Worm (Caenorhabditis elegans) whole organism, L4 larva: ENCODE results near the gene nhr-268.

Experiments used
- D1046.2 ChIP-seq: fragments of 200-800 bp; sonication (Bioruptor generic); IDR thresholded peaks from 2 replicates; pipeline ENCODE4 v1.3.6; 2022; ENCODE audit warnings: missing genetic modification characterization, missing compliant biosample characterization
- F10B5.3 ChIP-seq: sonication (generic microtip); optimal IDR thresholded peaks from 2 replicates; lab custom pipeline; 2016; ENCODE audit warnings: mild to moderate bottlenecking, missing genetic modification characterization, missing compliant biosample characterization
- F49E8.2 ChIP-seq: sonication (generic microtip); optimal IDR thresholded peaks from 2 replicates; lab custom pipeline; 2016; ENCODE audit warnings: missing compliant biosample characterization, mild to moderate bottlenecking, missing genetic modification characterization, borderline replicate concordance
- T20F7.1 ChIP-seq: fragments of 200-800 bp; sonication (Bioruptor generic); optimal IDR thresholded peaks from 2 replicates; lab custom pipeline; 2018; ENCODE audit warnings: mild to moderate bottlenecking, missing genetic modification characterization, missing compliant biosample characterization
- T26A8.4 ChIP-seq: fragments of 200-800 bp; sonication (Bioruptor generic); IDR thresholded peaks from 2 replicates; pipeline ENCODE4 v1.3.6; 2022; ENCODE audit warnings: missing genetic modification characterization, missing compliant biosample characterization
- Y105C5A.15 ChIP-seq: fragments of 200-800 bp; sonication (Bioruptor generic); IDR thresholded peaks from 2 replicates; pipeline ENCODE4 v1.3.6; 2022; ENCODE audit warnings: missing genetic modification characterization, missing compliant biosample characterization
- Y75B8A.6 ChIP-seq: fragments of 200-800 bp; sonication (Bioruptor generic); IDR thresholded peaks from 2 replicates; pipeline ENCODE4 v1.3.6; 2022; ENCODE audit warnings: missing genetic modification reagents, missing genetic modification characterization, missing compliant biosample characterization
- ZK546.5 ChIP-seq, 2 experiments: sonication (generic microtip); optimal IDR thresholded peaks; 2 replicates each; lab custom pipeline; 2017; ENCODE audit warnings: missing biosample characterization in 2 of 2, missing genetic modification characterization in 2 of 2
- aha-1 ChIP-seq: fragments of 150-350 bp; peaks from one replicate; lab custom pipeline; 2014; ENCODE audit warnings: missing biosample characterization, missing genetic modification characterization
- ama-1 ChIP-seq: fragments of 150-350 bp; optimal IDR thresholded peaks from 2 replicates; lab custom pipeline; 2014; ENCODE audit warnings: inconsistent platforms, mixed read lengths
- arid-1 ChIP-seq: fragments of 200-800 bp; sonication (Bioruptor generic); conservative IDR thresholded peaks from 2 replicates; pipeline ENCODE4 v1.3.6; 2022; ENCODE audit warnings: missing genetic modification reagents, missing genetic modification characterization, missing compliant biosample characterization
- attf-4 ChIP-seq: sonication (generic microtip); optimal IDR thresholded peaks from 3 replicates; lab custom pipeline; 2017; ENCODE audit warnings: missing biosample characterization, missing genetic modification characterization
- ceh-20 ChIP-seq: fragments of 200-800 bp; sonication (Bioruptor generic); IDR thresholded peaks from 2 replicates; pipeline ENCODE4 v1.3.6; 2022; ENCODE audit warnings: missing genetic modification reagents, missing genetic modification characterization, missing compliant biosample characterization
- ceh-28 ChIP-seq: fragments of 150-350 bp; optimal IDR thresholded peaks from 2 replicates; lab custom pipeline; 2014; ENCODE audit warnings: missing biosample characterization, missing genetic modification reagents, missing genetic modification characterization
- ceh-82 ChIP-seq: sonication (generic microtip); optimal IDR thresholded peaks from 2 replicates; lab custom pipeline; 2017; ENCODE audit warnings: missing biosample characterization, missing genetic modification characterization
- daf-8 ChIP-seq: fragments of 200-800 bp; sonication (Bioruptor generic); IDR thresholded peaks from 2 replicates; pipeline ENCODE4 v1.3.6; 2022; ENCODE audit warnings: missing genetic modification characterization, missing compliant biosample characterization
- dmd-6 ChIP-seq: fragments of 200-800 bp; sonication (Bioruptor generic); IDR thresholded peaks from 2 replicates; pipeline ENCODE4 v1.3.6; 2022; ENCODE audit warnings: missing genetic modification reagents, missing genetic modification characterization, missing compliant biosample characterization
- dmd-9 ChIP-seq: fragments of 200-800 bp; sonication (Bioruptor generic); IDR thresholded peaks from 2 replicates; pipeline ENCODE4 v1.3.6; 2022; ENCODE audit warnings: missing genetic modification reagents, missing genetic modification characterization, missing compliant biosample characterization
- dve-1 ChIP-seq: sonication (generic microtip); optimal IDR thresholded peaks from 2 replicates; lab custom pipeline; 2017; ENCODE audit warnings: antibody characterized with exemption, mild to moderate bottlenecking, missing genetic modification characterization, missing compliant biosample characterization; ENCODE audit not compliant: insufficient read depth
- egl-43 ChIP-seq: fragments of 200-800 bp; sonication (Bioruptor generic); IDR thresholded peaks from 2 replicates; pipeline ENCODE4 v1.3.6; 2022; ENCODE audit warnings: missing genetic modification reagents, missing genetic modification characterization, missing compliant biosample characterization
- fos-1 ChIP-seq: fragments of 150-350 bp; optimal IDR thresholded peaks from 2 replicates; lab custom pipeline; 2014; ENCODE audit warnings: missing biosample characterization, missing genetic modification characterization
- hif-1 ChIP-seq, 2 experiments: sonication (generic microtip); optimal IDR thresholded peaks; 2 replicates each; lab custom pipeline; 2016 to 2017; ENCODE audit warnings: missing compliant biosample characterization in 2 of 2, missing genetic modification characterization in 2 of 2, missing genetic modification reagents in 2 of 2, missing genotype in 2 of 2, mild to moderate bottlenecking in 1 of 2
- hlh-11 ChIP-seq: fragments of 200-800 bp; sonication (Bioruptor generic); optimal IDR thresholded peaks from 2 replicates; lab custom pipeline; 2018; ENCODE audit warnings: mild to moderate bottlenecking, missing genetic modification characterization, missing compliant biosample characterization
- lim-7 ChIP-seq: fragments of 200-800 bp; sonication (Bioruptor generic); IDR thresholded peaks from 2 replicates; pipeline ENCODE4 v1.3.6; 2022; ENCODE audit warnings: missing genetic modification characterization, missing compliant biosample characterization
- lin-15B ChIP-seq: fragments of 150-350 bp; sonication (generic microtip); optimal IDR thresholded peaks from 3 replicates; lab custom pipeline; 2014; ENCODE audit warnings: missing biosample characterization, missing genetic modification characterization
- lin-38 ChIP-seq: fragments of 200-800 bp; sonication (Bioruptor generic); IDR thresholded peaks from 2 replicates; pipeline ENCODE4 v1.3.6; 2022; ENCODE audit warnings: missing genetic modification reagents, missing genetic modification characterization, missing compliant biosample characterization
- lir-3 ChIP-seq: sonication (generic microtip); optimal IDR thresholded peaks from 2 replicates; lab custom pipeline; 2016; ENCODE audit warnings: mild to moderate bottlenecking, missing genetic modification characterization, missing compliant biosample characterization
- lsy-2 ChIP-seq, 2 experiments: fragments of 150-350 bp in 1 of 2; sonication (generic microtip) in 1 of 2; optimal IDR thresholded peaks; 2 replicates each; lab custom pipeline; 2014 to 2017; ENCODE audit warnings: missing biosample characterization in 2 of 2, missing genetic modification characterization in 2 of 2
- mdt-29 ChIP-seq: fragments of 200-800 bp; sonication (Bioruptor generic); IDR thresholded peaks from 2 replicates; pipeline ENCODE4 v1.3.6; 2022; ENCODE audit warnings: missing genetic modification reagents, missing genetic modification characterization, missing compliant biosample characterization
- mep-1 ChIP-seq: fragments of 150-350 bp; sonication (generic microtip); optimal IDR thresholded peaks from 3 replicates; lab custom pipeline; 2014; ENCODE audit warnings: missing biosample characterization, missing genetic modification characterization
- mxl-2 ChIP-seq: fragments of 200-800 bp; sonication (Bioruptor generic); conservative IDR thresholded peaks from 2 replicates; pipeline ENCODE4 v1.3.6; 2022; ENCODE audit warnings: missing genetic modification reagents, missing genetic modification characterization, missing compliant biosample characterization
- nhr-11 ChIP-seq: fragments of 150-350 bp; optimal IDR thresholded peaks from 2 replicates; lab custom pipeline; 2014; ENCODE audit warnings: missing biosample characterization, missing genetic modification characterization
- nhr-28 ChIP-seq: fragments of 150-350 bp; optimal IDR thresholded peaks from 2 replicates; lab custom pipeline; 2014; ENCODE audit warnings: missing biosample characterization, missing genetic modification characterization
- nhr-41 ChIP-seq: fragments of 200-800 bp; sonication (Bioruptor generic); IDR thresholded peaks from 2 replicates; pipeline ENCODE4 v1.3.6; 2022; ENCODE audit warnings: missing genetic modification reagents, missing genetic modification characterization, missing compliant biosample characterization
- nhr-77 ChIP-seq: fragments of 150-350 bp; optimal IDR thresholded peaks from 2 replicates; lab custom pipeline; 2014; ENCODE audit warnings: missing biosample characterization, missing genetic modification characterization
- pha-4 ChIP-seq, 2 experiments: fragments of 150-350 bp in 1 of 2; fragments of 200-800 bp in 1 of 2; sonication (Bioruptor generic) in 1 of 2; IDR thresholded peaks in 1 of 2; optimal IDR thresholded peaks in 1 of 2; 2 replicates each; pipeline versions ENCODE4 v1.3.6 to Lab custom; 2014 to 2022; ENCODE audit warnings: missing genetic modification characterization in 2 of 2, missing genetic modification reagents in 2 of 2, missing biosample characterization in 1 of 2, missing compliant biosample characterization in 1 of 2
- php-3 ChIP-seq: fragments of 200-800 bp; sonication (Bioruptor generic); IDR thresholded peaks from 2 replicates; pipeline ENCODE4 v1.3.6; 2022; ENCODE audit warnings: missing genetic modification reagents, missing genetic modification characterization, missing compliant biosample characterization
- snpc-1.2 ChIP-seq: fragments of 200-800 bp; sonication (Bioruptor generic); IDR thresholded peaks from 2 replicates; pipeline ENCODE4 v1.3.6; 2022; ENCODE audit warnings: missing genetic modification reagents, missing genetic modification characterization, missing compliant biosample characterization
- tag-97 ChIP-seq: fragments of 200-800 bp; sonication (Bioruptor generic); IDR thresholded peaks from 2 replicates; pipeline ENCODE4 v1.3.6; 2022; ENCODE audit warnings: missing genetic modification characterization, missing compliant biosample characterization
- tra-1 ChIP-seq: fragments of 200-800 bp; sonication (Bioruptor generic); IDR thresholded peaks from 2 replicates; pipeline ENCODE4 v1.3.6; 2022; ENCODE audit warnings: missing genetic modification reagents, missing genetic modification characterization, missing compliant biosample characterization
- unc-130 ChIP-seq: sonication (generic microtip); optimal IDR thresholded peaks from 2 replicates; lab custom pipeline; 2016; ENCODE audit warnings: missing genetic modification reagents, missing genetic modification characterization, missing compliant biosample characterization
- vab-7 ChIP-seq: fragments of 200-800 bp; sonication (Bioruptor generic); IDR thresholded peaks from 2 replicates; pipeline ENCODE4 v1.3.6; 2022; ENCODE audit warnings: missing genetic modification reagents, missing genetic modification characterization, missing compliant biosample characterization
- zag-1 ChIP-seq: fragments of 150-350 bp; optimal IDR thresholded peaks from 2 replicates; lab custom pipeline; 2014; ENCODE audit warnings: missing biosample characterization, missing genetic modification characterization
- zfp-2 ChIP-seq: sonication (generic microtip); optimal IDR thresholded peaks from 2 replicates; lab custom pipeline; 2016; ENCODE audit warnings: mild to moderate bottlenecking, missing genetic modification characterization, missing compliant biosample characterization

The nhr-268 gene

DNA sequence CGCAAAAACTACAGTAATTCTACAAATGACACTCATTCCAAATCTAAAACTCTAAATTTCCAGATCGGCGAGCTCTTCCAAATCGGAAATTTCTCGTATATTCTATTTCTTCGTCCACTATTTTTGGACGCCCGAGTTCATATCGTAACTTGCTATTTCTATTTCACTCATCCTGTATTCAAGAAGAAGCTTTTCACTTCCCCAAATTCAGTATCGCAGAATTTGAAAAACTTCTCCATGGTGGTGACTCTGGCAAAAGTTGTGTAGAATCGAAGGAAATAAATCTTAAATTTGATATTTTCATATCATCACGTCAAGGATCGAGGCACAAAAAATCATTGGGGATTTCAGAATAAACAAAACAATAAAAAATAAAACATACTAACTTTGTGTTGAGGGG, 37.9 kb upstream of the nhr-268 start:
- peak; percentile 87 for TF ChIP-seq ama-1
- no peak for TF ChIP-seq mdt-29
- no peak for TF ChIP-seq nhr-28 (tag; lab: Kevin White, UChicago)
- 0 out of 2 replicates have a peak, but pooled peaks have one; percentile 44 for TF ChIP-seq egl-43 (GFP tag; lab: Robert Waterston, UW)
- no peak for TF ChIP-seq ZK546.5 (tag; optimal IDR thresholded peaks at IDR 0.05; lab: Kevin White, UChicago)
- no peak for TF ChIP-seq ceh-28 (tag; lab: Kevin White, UChicago)
- no peak for TF ChIP-seq daf-8 (GFP tag; lab: Robert Waterston, UW)
- TF ChIP-seq F49E8.2 (tag; lab: Kevin White, UChicago), result no peak
- TF ChIP-seq lsy-2 (tag; optimal IDR thresholded peaks at IDR 0.05; lab: Kevin White, UChicago), result no peak
- no peak for TF ChIP-seq unc-130 (GFP tag; lab: Kevin White, UChicago)
- TF ChIP-seq snpc-1.2, result 0 out of 2 replicates have a peak, but pooled peaks have one; percentile 47
- TF ChIP-seq ceh-20 (GFP tag; lab: Robert Waterston, UW), result no peak
- TF ChIP-seq lim-7 (GFP tag; lab: Robert Waterston, UW), result 0 out of 2 replicates have a peak, but pooled peaks have one; percentile 34
- TF ChIP-seq vab-7 (GFP tag; lab: Robert Waterston, UW), result no peak
- TF ChIP-seq Y75B8A.6 (GFP tag; lab: Robert Waterston, UW), result no peak
- no peak for TF ChIP-seq fos-1 (tag; lab: Kevin White, UChicago)
- no peak for TF ChIP-seq tag-97 (GFP tag; lab: Robert Waterston, UW)
- TF ChIP-seq hif-1 (tag; optimal IDR thresholded peaks at IDR 0.05; lab: Kevin White, UChicago), result no peak
- 0 out of 2 replicates have a peak, but pooled peaks have one; percentile 0 for TF ChIP-seq T26A8.4
- no peak for TF ChIP-seq nhr-77
- no peak for TF ChIP-seq pha-4 (GFP tag; IDR thresholded peaks at IDR 0.05; lab: Robert Waterston, UW)
- TF ChIP-seq pha-4 (tag; optimal IDR thresholded peaks at IDR 0.05; lab: Kevin White, UChicago), result no peak

DNA sequence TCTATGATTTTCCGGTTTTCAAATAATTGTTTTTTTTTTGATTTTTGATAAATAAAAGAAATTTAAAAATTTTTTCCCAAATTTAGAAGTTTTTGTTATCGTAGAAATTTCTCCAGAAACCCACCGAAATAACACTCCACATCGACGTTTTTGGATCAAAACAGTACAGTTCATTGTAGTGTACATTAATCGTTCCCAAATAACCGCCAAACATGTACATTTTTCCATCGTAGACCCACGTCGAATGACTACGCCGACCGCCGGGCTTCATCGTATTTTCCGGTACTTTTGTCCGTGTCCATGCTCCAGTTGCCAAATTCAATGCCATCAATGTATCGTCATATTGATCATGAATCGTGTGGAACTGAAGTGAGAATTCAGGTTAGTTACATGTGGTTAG, 35.9 kb upstream of the nhr-268 start, which contains the start of gene F53E4.2:
Gene F53E4.2 (plus strand): TSS at position 301 of the 400 bp plus-strand sequence.
- TF ChIP-seq D1046.2, result 0 out of 2 replicates have a peak, but pooled peaks have one; percentile 16
- no peak for TF ChIP-seq mxl-2 (GFP tag; lab: Robert Waterston, UW)

DNA sequence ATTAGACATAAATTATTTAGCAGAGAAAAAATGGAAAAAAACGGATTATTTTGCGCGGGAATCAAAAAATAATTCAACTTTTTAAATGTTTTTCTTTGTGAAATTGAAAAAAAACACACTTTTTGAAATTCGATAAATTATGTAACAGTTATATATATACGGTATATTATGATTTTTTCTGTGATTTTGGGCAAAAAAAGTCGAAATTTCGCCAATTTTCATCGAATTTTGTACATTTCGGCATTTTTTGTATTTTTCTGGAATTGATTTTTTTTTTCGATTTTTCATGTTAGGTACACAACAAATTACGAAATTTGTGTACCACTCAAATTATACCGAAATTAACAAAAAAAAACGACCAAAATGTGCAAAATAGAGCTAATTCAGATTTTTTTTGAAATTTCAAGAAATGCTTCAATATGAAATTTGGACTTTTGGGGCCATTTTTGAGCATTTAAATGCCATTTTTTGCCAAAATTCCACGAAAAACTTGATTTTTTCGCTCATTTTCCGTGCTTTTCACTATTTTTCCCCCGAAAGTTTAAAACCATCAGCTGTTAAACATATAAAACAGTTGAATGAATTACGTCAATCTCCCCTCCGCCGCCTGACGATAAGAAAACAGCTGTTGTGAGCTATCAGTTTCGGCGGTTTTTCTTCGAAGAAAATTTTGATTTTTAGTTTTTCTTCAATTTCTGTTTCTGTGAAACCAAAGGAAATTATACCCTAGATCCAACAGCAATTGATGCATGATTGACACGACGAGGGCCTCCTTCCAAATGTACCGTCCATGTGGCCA, 31.6 kb upstream of the nhr-268 start:
- TF ChIP-seq T20F7.1 (GFP tag; lab: Kevin White, UChicago) (no peak), T26A8.4 (no peak), hlh-11 (tag; lab: Kevin White, UChicago) (peak; percentile 49), zfp-2 (tag; lab: Kevin White, UChicago) (no peak), dmd-6 (GFP tag; lab: Robert Waterston, UW) (peak; percentile 49), ceh-82 (tag; lab: Kevin White, UChicago) (no peak), aha-1 (tag; lab: Kevin White, UChicago) (peak; percentile 98), attf-4 (tag; lab: Kevin White, UChicago) (no peak), lir-3 (no peak), nhr-11 (peak; percentile 4)

DNA sequence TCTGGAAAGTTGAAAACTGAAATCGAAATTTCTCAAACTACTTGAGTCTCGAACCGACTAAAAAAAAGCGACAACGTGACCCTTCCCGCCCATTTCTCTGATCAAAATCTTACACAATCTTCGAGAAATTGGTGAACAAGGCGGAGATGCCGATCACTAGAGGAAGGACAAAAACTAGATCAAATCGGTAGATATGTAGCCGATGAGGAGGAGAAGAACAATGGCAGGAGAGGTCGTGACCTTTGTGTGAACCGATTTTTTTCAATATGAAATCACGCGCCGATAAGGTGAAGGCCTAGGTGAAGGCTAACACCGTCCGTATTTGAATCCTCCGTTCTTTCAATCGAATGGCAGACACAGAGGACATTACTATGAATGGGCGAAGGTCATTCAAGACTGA, 29.0 kb upstream of the nhr-268 start:
- TF ChIP-seq F49E8.2 (tag; lab: Kevin White, UChicago), result no peak
- no peak for TF ChIP-seq mxl-2 (GFP tag; lab: Robert Waterston, UW)
- TF ChIP-seq nhr-41 (GFP tag; lab: Robert Waterston, UW), result 0 out of 2 replicates have a peak, but pooled peaks have one; percentile 6
- no peak for TF ChIP-seq ceh-82 (tag; lab: Kevin White, UChicago)
- peak; percentile 20 for TF ChIP-seq nhr-28 (tag; lab: Kevin White, UChicago)
- TF ChIP-seq php-3, result no peak
- TF ChIP-seq F10B5.3 (tag; lab: Kevin White, UChicago), result no peak
- TF ChIP-seq arid-1, result no peak
- no peak for TF ChIP-seq zag-1
- no peak for TF ChIP-seq dve-1
- TF ChIP-seq lsy-2 (tag; optimal IDR thresholded peaks at IDR 0.05; lab: Kevin White, UChicago), result no peak
- TF ChIP-seq mep-1 (tag; lab: Kevin White, UChicago), result peak; percentile 44
- no peak for TF ChIP-seq lin-38
- TF ChIP-seq tra-1 (GFP tag; lab: Robert Waterston, UW), result 0 out of 2 replicates have a peak, but pooled peaks have one; percentile 7
- TF ChIP-seq Y105C5A.15, result no peak
- TF ChIP-seq lin-15B, result no peak
- TF ChIP-seq pha-4 (GFP tag; IDR thresholded peaks at IDR 0.05; lab: Robert Waterston, UW), result no peak
- TF ChIP-seq pha-4 (tag; optimal IDR thresholded peaks at IDR 0.05; lab: Kevin White, UChicago), result no peak
- TF ChIP-seq dmd-9 (GFP tag; lab: Robert Waterston, UW), result no peak
